Worm (Caenorhabditis elegans) whole organism, L1 larva: ENCODE data around the gene C55A6.3.

ENCODE experiments used
- elt-2 ChIP-seq: sonication (generic microtip); optimal IDR thresholded peaks from 2 replicates; lab custom pipeline; 2016; ENCODE audit warnings: missing genetic modification characterization, mild to moderate bottlenecking, inconsistent platforms, missing compliant biosample characterization, missing genetic modification reagents
- elt-3 ChIP-seq, 6 experiments: fragments of 150-350 bp in 1 of 6; sonication (generic microtip); optimal IDR thresholded peaks; 2 replicates each; lab custom pipeline; 2017 to 2018; ENCODE audit warnings: missing biosample characterization in 6 of 6, missing genetic modification characterization in 6 of 6, inconsistent platforms in 1 of 6
- lin-15B ChIP-seq: fragments of 150-350 bp; sonication (generic microtip); optimal IDR thresholded peaks from 3 replicates; lab custom pipeline; 2014; ENCODE audit warnings: missing biosample characterization, missing genetic modification characterization
- lsy-2 ChIP-seq, 2 experiments: fragments of 150-350 bp; optimal IDR thresholded peaks; 2 replicates each; lab custom pipeline; 2014; ENCODE audit warnings: missing biosample characterization in 2 of 2, missing genetic modification characterization in 2 of 2
- mdl-1 ChIP-seq, 2 experiments: fragments of 150-350 bp; optimal IDR thresholded peaks; 2 replicates each; lab custom pipeline; 2014 to 2017; ENCODE audit warnings: missing biosample characterization in 2 of 2, missing genetic modification characterization in 2 of 2, inconsistent platforms in 1 of 2
- nhr-237 ChIP-seq: fragments of 150-350 bp; optimal IDR thresholded peaks from 2 replicates; lab custom pipeline; 2014; ENCODE audit warnings: missing biosample characterization, missing genetic modification characterization
- nhr-77 ChIP-seq: fragments of 150-350 bp; optimal IDR thresholded peaks from 2 replicates; lab custom pipeline; 2014; ENCODE audit warnings: missing biosample characterization, missing genetic modification characterization
- rnt-1 ChIP-seq: sonication (generic microtip); optimal IDR thresholded peaks from 2 replicates; lab custom pipeline; 2016; ENCODE audit warnings: mild to moderate bottlenecking, missing genetic modification characterization, moderate library complexity, missing compliant biosample characterization
- unc-30 ChIP-seq: sonication (generic microtip); optimal IDR thresholded peaks from 2 replicates; lab custom pipeline; 2017; ENCODE audit warnings: missing biosample characterization, missing genetic modification characterization
- unc-62 ChIP-seq: fragments of 150-350 bp; optimal IDR thresholded peaks from 2 replicates; lab custom pipeline; 2014; ENCODE audit warnings: missing biosample characterization, missing genetic modification reagents, missing genetic modification characterization
- ztf-11 ChIP-seq, 2 experiments: sonication (generic microtip); optimal IDR thresholded peaks; 2 replicates each; lab custom pipeline; 2016 to 2017; ENCODE audit warnings: missing genetic modification characterization in 2 of 2, missing biosample characterization in 1 of 2, missing compliant biosample characterization in 1 of 2

ce11 chrV:11500980-11501379 lies 12.4 kb downstream of the C55A6.3 start:
- no peak for TF ChIP-seq nhr-237 (tag; lab: Kevin White, UChicago)
- TF ChIP-seq unc-62 (GFP tag; lab: Kevin White, UChicago): no peak
- TF ChIP-seq elt-3 (tag; optimal IDR thresholded peaks at IDR 0.05; lab: Kevin White, UChicago): no peak
- no peak for TF ChIP-seq lin-15B (tag; lab: Kevin White, UChicago)
- TF ChIP-seq mdl-1 (tag; optimal IDR thresholded peaks at IDR 0.05; lab: Kevin White, UChicago): no peak
- TF ChIP-seq nhr-77 (tag; lab: Kevin White, UChicago): no peak
- no peak for TF ChIP-seq rnt-1 (tag; lab: Kevin White, UChicago)
- TF ChIP-seq lsy-2 (tag; optimal IDR thresholded peaks at IDR 0.05; lab: Kevin White, UChicago): no peak
- no peak for TF ChIP-seq elt-2 (tag; lab: Kevin White, UChicago)
- TF ChIP-seq unc-30 (tag; lab: Kevin White, UChicago): no peak
- TF ChIP-seq ztf-11 (tag; optimal IDR thresholded peaks at IDR 0.05; lab: Kevin White, UChicago): no peak
